Worm (Caenorhabditis elegans) whole organism, L4/young adult: Measurements from ENCODE around the gene nlp-13.

Experiments
- W03F9.2 ChIP-seq: fragments of 150-350 bp; optimal IDR thresholded peaks from 2 replicates; lab custom pipeline; 2014; ENCODE audit warnings: missing biosample characterization, missing genetic modification characterization
- dao-5 ChIP-seq: sonication (generic microtip); optimal IDR thresholded peaks from 2 replicates; lab custom pipeline; 2016; ENCODE audit warnings: missing genotype, missing genetic modification characterization, moderate library complexity, missing compliant biosample characterization
- him-1 ChIP-seq: sonication (generic microtip); optimal IDR thresholded peaks from 2 replicates; lab custom pipeline; 2016; ENCODE audit warnings: missing genotype, missing genetic modification reagents, missing genetic modification characterization, missing compliant biosample characterization

- TF ChIP-seq him-1 (tag; lab: Kevin White, UChicago) = no peak
- no peak for TF ChIP-seq W03F9.2
- TF ChIP-seq dao-5 = no peak
These were observed 31.8 kb upstream of the nlp-13 start, which contains the start of gene H43I07.1 for ce11 chrV:4204421-4204820.
